Fruit fly (Drosophila melanogaster) whole organism, prepupa: ENCODE measurements around the gene CG4872.
A peak's percentile ranks its signal among the peaks of the same experiment; 100 is the strongest.

Experiments
- Blimp-1 ChIP-seq: fragments of 200-800 bp; sonication (Bioruptor generic); optimal IDR thresholded peaks from 3 replicates; lab custom pipeline; 2017; ENCODE audit warnings: missing biosample characterization, missing genetic modification characterization, mild to moderate bottlenecking, moderate library complexity, missing genetic modification reagents
- CG10631 ChIP-seq: fragments of 200-800 bp; sonication (Bioruptor generic); optimal IDR thresholded peaks from 2 replicates; lab custom pipeline; 2016; ENCODE audit warnings: missing biosample characterization, missing genetic modification characterization
- CG16779 ChIP-seq: fragments of 200-800 bp; sonication (Bioruptor generic); optimal IDR thresholded peaks from 3 replicates; lab custom pipeline; 2017; ENCODE audit warnings: missing biosample characterization, mild to moderate bottlenecking, missing genetic modification characterization
- CG31627 ChIP-seq: fragments of 200-800 bp; sonication (Bioruptor generic); optimal IDR thresholded peaks from 3 replicates; lab custom pipeline; 2016; ENCODE audit warnings: missing biosample characterization, missing genetic modification characterization
- CG6808 ChIP-seq: fragments of 200-800 bp; sonication (Bioruptor generic); optimal IDR thresholded peaks from 3 replicates; lab custom pipeline; 2017; ENCODE audit warnings: missing biosample characterization, missing genetic modification characterization, mild to moderate bottlenecking, moderate library complexity, missing genetic modification reagents
- Hr4 ChIP-seq: fragments of 200-800 bp; sonication (Bioruptor generic); optimal IDR thresholded peaks from 3 replicates; lab custom pipeline; 2016; ENCODE audit warnings: missing biosample characterization, missing genetic modification characterization
- vri ChIP-seq: fragments of 200-800 bp; sonication (Bioruptor generic); optimal IDR thresholded peaks from 3 replicates; lab custom pipeline; 2016; ENCODE audit warnings: missing biosample characterization, mild to moderate bottlenecking, missing genetic modification characterization

- TF ChIP-seq vri (GFP tag; lab: Kevin White, UChicago): no peak
- TF ChIP-seq Hr4 (GFP tag; lab: Kevin White, UChicago): peak; percentile 41
- TF ChIP-seq CG10631 (GFP tag; lab: Kevin White, UChicago): peak; percentile 65
- TF ChIP-seq CG16779: peak; percentile 29
- no peak for TF ChIP-seq CG31627 (GFP tag; lab: Kevin White, UChicago)
- peak; percentile 23 for TF ChIP-seq CG6808 (GFP tag; lab: Kevin White, UChicago)
- TF ChIP-seq Blimp-1 (GFP tag; lab: Kevin White, UChicago): peak; percentile 62
Observed at dm6 chrX:16873053-16873452, 8.1 kb upstream of the CG4872 start.
